Worm (Caenorhabditis elegans) whole organism, L2 larva: Measurements from ENCODE around the gene mcm-5.

ENCODE experiments used
- F13H6.1 ChIP-seq: sonication (generic microtip); optimal IDR thresholded peaks from 2 replicates; lab custom pipeline; 2016; ENCODE audit warnings: missing genetic modification characterization, missing compliant biosample characterization
- Y55F3AM.14 ChIP-seq: fragments of 200-800 bp; sonication (Bioruptor generic); optimal IDR thresholded peaks from 2 replicates; lab custom pipeline; 2018; ENCODE audit warnings: mild to moderate bottlenecking, missing genetic modification characterization, missing compliant biosample characterization
- ZK546.5 ChIP-seq: sonication (generic microtip); optimal IDR thresholded peaks from 2 replicates; lab custom pipeline; 2017; ENCODE audit warnings: missing biosample characterization, missing genetic modification characterization
- alr-1 ChIP-seq: fragments of 150-350 bp; optimal IDR thresholded peaks from 2 replicates; lab custom pipeline; 2014; ENCODE audit warnings: missing biosample characterization, missing genetic modification characterization
- aly-2 ChIP-seq: fragments of 150-350 bp; optimal IDR thresholded peaks from 2 replicates; lab custom pipeline; 2014; ENCODE audit warnings: missing biosample characterization, missing genetic modification characterization
- ama-1 ChIP-seq: fragments of 150-350 bp; optimal IDR thresholded peaks from 2 replicates; lab custom pipeline; 2018; ENCODE audit warnings: inconsistent platforms
- blmp-1 ChIP-seq: sonication (generic microtip); optimal IDR thresholded peaks from 2 replicates; lab custom pipeline; 2017; ENCODE audit warnings: missing genetic modification characterization, mild to moderate bottlenecking, missing compliant biosample characterization, antibody characterized with exemption, moderate library complexity; ENCODE audit not compliant: insufficient read depth
- crh-2 ChIP-seq: sonication (generic microtip); optimal IDR thresholded peaks from 2 replicates; lab custom pipeline; 2017; ENCODE audit warnings: missing biosample characterization, missing genetic modification characterization
- dmd-4 ChIP-seq: sonication (generic microtip); optimal IDR thresholded peaks from 2 replicates; lab custom pipeline; 2017; ENCODE audit warnings: missing biosample characterization, missing genetic modification characterization
- egl-27 ChIP-seq: sonication (generic microtip); optimal IDR thresholded peaks from 3 replicates; lab custom pipeline; 2017; ENCODE audit warnings: missing biosample characterization, missing genetic modification reagents, missing genetic modification characterization
- elt-1 ChIP-seq: fragments of 150-350 bp; optimal IDR thresholded peaks from 2 replicates; lab custom pipeline; 2014; ENCODE audit warnings: missing biosample characterization, missing genetic modification characterization
- elt-3 ChIP-seq: sonication (generic microtip); optimal IDR thresholded peaks from 2 replicates; lab custom pipeline; 2017; ENCODE audit warnings: missing biosample characterization, missing genetic modification characterization
- gmeb-1 ChIP-seq: fragments of 150-350 bp; optimal IDR thresholded peaks from 2 replicates; lab custom pipeline; 2014; ENCODE audit warnings: missing biosample characterization, missing genetic modification characterization
- lin-11 ChIP-seq: fragments of 150-350 bp; sonication (generic microtip); optimal IDR thresholded peaks from 2 replicates; lab custom pipeline; 2014; ENCODE audit warnings: missing biosample characterization, missing genetic modification characterization, inconsistent platforms, mixed read lengths
- lin-13 ChIP-seq: fragments of 150-350 bp; optimal IDR thresholded peaks from 2 replicates; lab custom pipeline; 2014; ENCODE audit warnings: missing biosample characterization, missing genetic modification reagents, missing genetic modification characterization
- lsy-2 ChIP-seq, 2 experiments: fragments of 150-350 bp in 1 of 2; sonication (generic microtip) in 1 of 2; optimal IDR thresholded peaks; 2 replicates each; lab custom pipeline; 2014 to 2017; ENCODE audit warnings: missing biosample characterization in 2 of 2, missing genetic modification characterization in 2 of 2
- mab-5 ChIP-seq: fragments of 150-350 bp; optimal IDR thresholded peaks from 2 replicates; lab custom pipeline; 2014; ENCODE audit warnings: missing biosample characterization, missing genetic modification characterization
- mbf-1 ChIP-seq: sonication (generic microtip); optimal IDR thresholded peaks from 2 replicates; lab custom pipeline; 2017; ENCODE audit warnings: missing biosample characterization, missing genetic modification characterization
- nhr-11 ChIP-seq: fragments of 150-350 bp; optimal IDR thresholded peaks from 2 replicates; lab custom pipeline; 2014; ENCODE audit warnings: missing biosample characterization, missing genetic modification characterization
- nhr-21 ChIP-seq: fragments of 150-350 bp; optimal IDR thresholded peaks from 2 replicates; lab custom pipeline; 2014; ENCODE audit warnings: missing biosample characterization, missing genetic modification characterization
- nhr-25 ChIP-seq: fragments of 150-350 bp; sonication (generic microtip); optimal IDR thresholded peaks from 3 replicates; lab custom pipeline; 2014; ENCODE audit warnings: missing biosample characterization, missing genetic modification characterization
- nhr-6 ChIP-seq: fragments of 150-350 bp; optimal IDR thresholded peaks from 2 replicates; lab custom pipeline; 2014; ENCODE audit warnings: missing biosample characterization, missing genetic modification characterization
- nhr-77 ChIP-seq: fragments of 150-350 bp; optimal IDR thresholded peaks from 2 replicates; lab custom pipeline; 2014; ENCODE audit warnings: missing biosample characterization, missing genetic modification characterization
- peb-1 ChIP-seq: fragments of 150-350 bp; optimal IDR thresholded peaks from 2 replicates; lab custom pipeline; 2014; ENCODE audit warnings: missing biosample characterization, missing genetic modification characterization
- sem-4 ChIP-seq: fragments of 150-350 bp; optimal IDR thresholded peaks from 2 replicates; lab custom pipeline; 2014; ENCODE audit warnings: missing biosample characterization, missing genetic modification reagents, missing genetic modification characterization
- skn-1 ChIP-seq: sonication (generic microtip); optimal IDR thresholded peaks from 2 replicates; lab custom pipeline; 2017; ENCODE audit warnings: missing biosample characterization, missing genetic modification characterization
- sma-3 ChIP-seq: sonication (generic microtip); optimal IDR thresholded peaks from 2 replicates; lab custom pipeline; 2016; ENCODE audit warnings: missing genetic modification reagents, missing genetic modification characterization, missing compliant biosample characterization
- sma-9 ChIP-seq, 2 experiments: fragments of 150-350 bp in 1 of 2; sonication (generic microtip) in 1 of 2; optimal IDR thresholded peaks; 2 replicates each; lab custom pipeline; 2014 to 2016; ENCODE audit warnings: missing genetic modification characterization in 2 of 2, mild to moderate bottlenecking in 1 of 2, missing biosample characterization in 1 of 2, missing compliant biosample characterization in 1 of 2, missing genetic modification reagents in 1 of 2, moderate library complexity in 1 of 2
- snpc-4 ChIP-seq: fragments of 150-350 bp; optimal IDR thresholded peaks from 2 replicates; lab custom pipeline; 2014; ENCODE audit warnings: missing biosample characterization, missing genetic modification characterization
- unc-39 ChIP-seq: fragments of 150-350 bp; optimal IDR thresholded peaks from 2 replicates; lab custom pipeline; 2014; ENCODE audit warnings: missing biosample characterization, missing genetic modification characterization
- unc-55 ChIP-seq: fragments of 150-350 bp; sonication (generic microtip); optimal IDR thresholded peaks from 3 replicates; lab custom pipeline; 2014; ENCODE audit warnings: missing biosample characterization, missing genetic modification reagents, missing genetic modification characterization
- unc-62 ChIP-seq: fragments of 150-350 bp; optimal IDR thresholded peaks from 2 replicates; lab custom pipeline; 2014; ENCODE audit warnings: missing biosample characterization, missing genetic modification reagents, missing genetic modification characterization
- ztf-11 ChIP-seq: sonication (generic microtip); optimal IDR thresholded peaks from 2 replicates; lab custom pipeline; 2017; ENCODE audit warnings: missing biosample characterization, missing genetic modification characterization

mcm-5 gene

DNA sequence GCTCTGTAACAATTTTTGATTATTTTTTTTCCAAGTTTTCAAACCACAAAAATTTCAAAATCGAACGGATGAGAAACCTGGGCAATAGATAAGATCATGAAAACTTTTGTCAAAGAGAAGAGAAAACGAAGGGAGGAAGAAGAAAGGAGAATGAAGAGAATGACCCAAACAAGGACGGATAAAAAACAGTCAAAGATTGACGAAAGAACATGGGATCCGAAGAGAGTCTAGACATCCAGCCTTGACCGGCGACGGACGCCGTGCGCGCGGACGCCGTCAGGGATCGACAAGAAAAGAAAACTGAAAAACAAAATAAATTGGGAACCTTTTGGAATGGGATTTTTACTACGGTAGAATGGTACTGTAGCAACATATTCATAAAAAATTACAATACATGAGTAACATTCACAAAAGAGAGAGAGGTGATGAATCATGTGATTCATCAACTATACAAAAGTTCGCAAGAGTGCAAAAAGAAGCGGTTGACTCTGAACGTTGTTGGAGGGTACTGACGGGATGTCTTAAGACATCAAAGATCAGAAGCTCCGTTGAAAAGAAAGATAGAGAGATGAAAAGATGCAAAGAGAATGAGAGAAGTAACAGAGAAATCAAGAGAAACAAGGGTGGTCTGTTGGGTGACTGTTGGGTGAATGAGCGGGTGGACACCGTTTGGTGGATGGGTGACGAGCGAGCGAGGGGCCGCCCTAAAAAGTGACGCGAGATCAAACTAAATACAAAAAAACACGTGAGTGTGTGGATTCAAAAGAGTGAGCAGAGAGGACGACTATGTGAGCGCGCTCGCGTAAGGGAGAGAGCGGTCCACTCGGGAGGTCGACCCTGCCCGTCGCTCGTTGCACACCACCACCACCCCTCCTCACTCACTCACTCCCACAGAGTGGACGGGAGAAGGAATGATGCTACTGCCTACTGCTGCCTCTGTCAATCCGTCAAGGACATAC lies 10.6 kb downstream of the mcm-5 start, which contains the start of gene sup-26 (continued):
- peak; percentile 25 for TF ChIP-seq sma-9 (GFP tag; optimal IDR thresholded peaks at IDR 0.05; lab: Kevin White, UChicago)
- no peak for TF ChIP-seq sma-9 (tag; optimal IDR thresholded peaks at IDR 0.05; lab: Kevin White, UChicago)
- TF ChIP-seq nhr-11 (tag; lab: Kevin White, UChicago): no peak
- no peak for TF ChIP-seq crh-2
- peak; percentile 41 for TF ChIP-seq lin-13
- TF ChIP-seq nhr-77 (tag; lab: Kevin White, UChicago): no peak
- no peak for TF ChIP-seq egl-27 (tag; lab: Kevin White, UChicago)

DNA sequence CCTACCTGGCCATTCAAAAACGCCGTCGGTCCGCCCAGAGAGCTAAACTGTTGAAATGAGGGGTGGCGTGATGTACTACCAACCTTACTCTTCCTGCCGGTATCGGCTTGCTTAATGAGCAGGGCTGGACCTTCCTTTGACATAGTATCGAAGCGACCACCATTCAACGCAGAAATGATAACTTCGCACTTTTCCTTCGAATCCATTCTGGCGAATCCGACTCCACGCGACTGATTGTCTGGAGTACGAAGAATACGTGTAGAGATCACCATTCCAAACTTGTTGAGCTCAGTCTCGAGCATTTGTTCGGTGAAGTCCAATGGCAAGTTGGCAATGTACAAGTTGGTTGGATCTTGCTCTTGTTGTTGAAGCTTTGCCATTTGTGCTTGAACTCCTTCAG lies 12.9 kb downstream of the mcm-5 start:
- TF ChIP-seq skn-1 (tag; lab: Kevin White, UChicago): no peak
- no peak for TF ChIP-seq nhr-21 (tag; lab: Kevin White, UChicago)
- no peak for TF ChIP-seq nhr-77 (tag; lab: Kevin White, UChicago)
- no peak for TF ChIP-seq elt-3 (tag; lab: Kevin White, UChicago)
- TF ChIP-seq nhr-25 (tag; lab: Kevin White, UChicago): no peak
- TF ChIP-seq ama-1 (lab: Kevin White, UChicago): no peak
- TF ChIP-seq mbf-1: no peak
- no peak for TF ChIP-seq unc-39 (tag; lab: Kevin White, UChicago)
- TF ChIP-seq gmeb-1: no peak
- TF ChIP-seq Y55F3AM.14: no peak
- TF ChIP-seq alr-1 (tag; lab: Kevin White, UChicago): no peak
- no peak for TF ChIP-seq F13H6.1
- no peak for TF ChIP-seq ztf-11 (tag; lab: Kevin White, UChicago)
- no peak for TF ChIP-seq ZK546.5 (tag; lab: Kevin White, UChicago)
- TF ChIP-seq nhr-6 (tag; lab: Kevin White, UChicago): no peak
- no peak for TF ChIP-seq sma-3 (GFP tag; lab: Kevin White, UChicago)
- TF ChIP-seq sem-4 (tag; lab: Kevin White, UChicago): no peak
- TF ChIP-seq dmd-4 (tag; lab: Kevin White, UChicago): no peak
- no peak for TF ChIP-seq unc-62 (GFP tag; lab: Kevin White, UChicago)
- TF ChIP-seq sma-9 (GFP tag; optimal IDR thresholded peaks at IDR 0.05; lab: Kevin White, UChicago): no peak
- TF ChIP-seq sma-9 (tag; optimal IDR thresholded peaks at IDR 0.05; lab: Kevin White, UChicago): no peak

DNA sequence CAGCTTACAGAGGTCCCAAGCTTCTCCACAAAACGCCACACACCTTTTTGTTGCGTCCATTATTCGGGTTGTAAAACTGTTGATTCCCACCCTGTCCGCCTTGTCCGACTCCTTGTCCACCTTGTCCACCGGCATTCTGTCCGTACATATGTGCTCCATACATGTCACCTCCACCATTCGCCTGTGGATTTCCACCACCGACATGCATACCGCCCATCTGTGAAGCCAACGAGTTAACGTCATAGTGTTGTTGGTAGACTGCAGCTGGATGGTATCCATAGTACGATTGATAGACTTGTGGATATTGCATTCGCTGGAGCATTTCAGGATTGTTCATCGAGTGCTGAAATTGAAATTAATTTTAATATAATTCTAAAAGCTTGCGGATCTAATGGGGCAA lies 13.3 kb downstream of the mcm-5 start:
- TF ChIP-seq nhr-6 (tag; lab: Kevin White, UChicago) (no peak), mab-5 (no peak), nhr-21 (tag; lab: Kevin White, UChicago) (no peak), aly-2 (tag; lab: Kevin White, UChicago) (no peak), lsy-2 (tag; optimal IDR thresholded peaks at IDR 0.05; lab: Kevin White, UChicago) (no peak), elt-1 (tag; lab: Kevin White, UChicago) (no peak), snpc-4 (tag; lab: Kevin White, UChicago) (no peak), nhr-11 (tag; lab: Kevin White, UChicago) (no peak), lin-11 (no peak), nhr-25 (tag; lab: Kevin White, UChicago) (no peak), nhr-77 (tag; lab: Kevin White, UChicago) (no peak), blmp-1 (tag; lab: Kevin White, UChicago) (no peak), unc-39 (tag; lab: Kevin White, UChicago) (no peak), peb-1 (no peak), unc-55 (GFP tag; lab: Kevin White, UChicago) (no peak), unc-62 (GFP tag; lab: Kevin White, UChicago) (no peak)

DNA sequence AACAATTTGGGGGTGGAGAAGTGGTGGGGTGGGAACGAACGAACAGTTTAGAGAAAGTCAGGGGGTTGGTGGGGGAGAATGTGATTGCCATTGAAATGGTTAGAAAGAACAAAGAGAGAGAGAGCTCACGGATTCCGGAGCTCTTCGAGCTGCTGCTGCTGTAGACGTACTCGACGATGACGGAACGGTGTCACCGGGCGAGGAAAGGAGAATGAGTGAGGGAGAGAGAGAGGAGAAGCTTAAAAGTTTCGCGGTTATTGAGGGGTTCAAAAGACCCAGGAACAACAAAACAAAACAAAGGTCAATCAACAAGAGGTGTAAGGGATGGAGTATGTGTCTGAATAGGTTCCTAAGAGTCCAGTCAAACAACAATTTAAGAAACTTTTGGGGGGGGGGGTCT lies 14.8 kb downstream of the mcm-5 start:
- TF ChIP-seq aly-2 (tag; lab: Kevin White, UChicago): no peak
- TF ChIP-seq, all 48 proteins: peak for 0
